Fruit fly (Drosophila melanogaster) S2 (cell line): ENCODE data around the gene CRIF.

ENCODE experiments used
- CG8478 ChIP-seq: fragments of >200 bp; optimal IDR thresholded peaks from 2 replicates; lab custom pipeline; 2018
- CTCF ChIP-seq, 2 experiments: fragments of >200 bp; optimal IDR thresholded peaks; 2 replicates each; lab custom pipeline; 2018

DNA sequence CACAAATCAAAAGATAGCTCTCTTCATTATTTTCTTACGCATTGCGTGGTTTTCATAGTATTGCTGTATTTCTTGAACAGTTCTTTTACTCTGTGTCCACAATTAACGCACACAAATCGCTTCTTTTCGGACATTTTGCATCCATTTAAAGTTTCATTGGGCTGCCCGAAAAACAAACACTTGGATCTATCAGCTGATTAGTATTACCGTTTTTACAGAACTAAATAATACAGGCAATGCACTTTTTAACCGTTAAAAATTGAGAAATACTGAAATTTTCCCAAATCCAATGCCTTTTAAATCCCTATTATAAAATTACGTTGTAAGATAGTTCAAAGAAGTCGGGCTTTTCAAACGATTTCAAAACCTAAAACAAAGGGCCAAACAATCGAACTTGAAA, 39.6 kb downstream of the CRIF start, which contains the start of gene Arv1:
- no peak for TF ChIP-seq CG8478 (lab: Kevin White, UChicago)
- TF ChIP-seq CTCF (optimal IDR thresholded peaks at IDR 0.05; lab: Kevin White, UChicago): no peak
